Worm (Caenorhabditis elegans) whole organism, L3 larva: ENCODE data around the gene baf-1.
A peak's percentile ranks its signal among the peaks of the same experiment; 100 is the strongest.

Experiments
- ZK546.5 ChIP-seq: sonication (generic microtip); optimal IDR thresholded peaks from 2 replicates; lab custom pipeline; 2017; ENCODE audit warnings: missing biosample characterization, missing genetic modification characterization
- aly-2 ChIP-seq: fragments of 150-350 bp; optimal IDR thresholded peaks from 2 replicates; lab custom pipeline; 2014; ENCODE audit warnings: missing biosample characterization, missing genetic modification characterization
- ama-1 ChIP-seq: fragments of 150-350 bp; optimal IDR thresholded peaks from 2 replicates; lab custom pipeline; 2018
- ceh-16 ChIP-seq: sonication (generic microtip); optimal IDR thresholded peaks from 2 replicates; lab custom pipeline; 2017; ENCODE audit warnings: missing biosample characterization, missing genetic modification characterization
- ceh-28 ChIP-seq: fragments of 150-350 bp; optimal IDR thresholded peaks from 2 replicates; lab custom pipeline; 2014; ENCODE audit warnings: missing biosample characterization, missing genetic modification reagents, missing genetic modification characterization
- ceh-82 ChIP-seq: fragments of 150-350 bp; optimal IDR thresholded peaks from 2 replicates; lab custom pipeline; 2014; ENCODE audit warnings: missing biosample characterization, missing genetic modification characterization
- daf-12 ChIP-seq: fragments of 150-350 bp; optimal IDR thresholded peaks from 2 replicates; lab custom pipeline; 2014; ENCODE audit warnings: missing biosample characterization, missing genetic modification reagents, missing genetic modification characterization
- egl-27 ChIP-seq: sonication (generic microtip); optimal IDR thresholded peaks from 4 replicates; lab custom pipeline; 2017; ENCODE audit warnings: missing biosample characterization, missing genetic modification reagents, missing genetic modification characterization
- egl-5 ChIP-seq: fragments of 150-350 bp; optimal IDR thresholded peaks from 2 replicates; lab custom pipeline; 2017; ENCODE audit warnings: missing biosample characterization, missing genetic modification reagents, missing genetic modification characterization, inconsistent platforms
- elt-2 ChIP-seq: sonication (generic microtip); optimal IDR thresholded peaks from 2 replicates; lab custom pipeline; 2016; ENCODE audit warnings: missing genetic modification reagents, mild to moderate bottlenecking, missing genetic modification characterization, missing compliant biosample characterization
- eor-1 ChIP-seq, 2 experiments: fragments of 150-350 bp; optimal IDR thresholded peaks; 2 replicates each; lab custom pipeline; 2014 to 2018; ENCODE audit warnings: missing biosample characterization in 2 of 2, missing genetic modification characterization in 2 of 2
- fkh-10 ChIP-seq: sonication (generic microtip); optimal IDR thresholded peaks from 2 replicates; lab custom pipeline; 2017; ENCODE audit warnings: missing biosample characterization, missing genetic modification reagents, missing genetic modification characterization
- fkh-2 ChIP-seq: fragments of 150-350 bp; optimal IDR thresholded peaks from 2 replicates; lab custom pipeline; 2014; ENCODE audit warnings: missing biosample characterization, missing genetic modification reagents, missing genetic modification characterization
- fos-1 ChIP-seq: fragments of 150-350 bp; optimal IDR thresholded peaks from 2 replicates; lab custom pipeline; 2014; ENCODE audit warnings: missing biosample characterization, missing genetic modification characterization
- hmg-11 ChIP-seq: sonication (generic microtip); optimal IDR thresholded peaks from 2 replicates; lab custom pipeline; 2016; ENCODE audit warnings: missing genetic modification characterization, missing compliant biosample characterization
- jun-1 ChIP-seq: fragments of 150-350 bp; optimal IDR thresholded peaks from 2 replicates; lab custom pipeline; 2014; ENCODE audit warnings: missing biosample characterization, missing genetic modification reagents, missing genetic modification characterization
- lin-15B ChIP-seq: fragments of 150-350 bp; optimal IDR thresholded peaks from 2 replicates; lab custom pipeline; 2014; ENCODE audit warnings: missing biosample characterization, missing genetic modification characterization
- lin-39 ChIP-seq: fragments of 150-350 bp; optimal IDR thresholded peaks from 2 replicates; lab custom pipeline; 2018; ENCODE audit warnings: missing biosample characterization, missing genetic modification reagents, missing genetic modification characterization
- lsy-12 ChIP-seq: sonication (generic microtip); optimal IDR thresholded peaks from 2 replicates; lab custom pipeline; 2016; ENCODE audit warnings: mild to moderate bottlenecking, missing genetic modification characterization, missing compliant biosample characterization
- mdl-1 ChIP-seq: fragments of 150-350 bp; optimal IDR thresholded peaks from 2 replicates; lab custom pipeline; 2014; ENCODE audit warnings: missing biosample characterization, missing genetic modification characterization
- mml-1 ChIP-seq: fragments of 150-350 bp; sonication (generic microtip); optimal IDR thresholded peaks from 3 replicates; lab custom pipeline; 2014; ENCODE audit warnings: missing biosample characterization, missing genetic modification characterization
- nfya-1 ChIP-seq: sonication (generic microtip); optimal IDR thresholded peaks from 2 replicates; lab custom pipeline; 2017; ENCODE audit warnings: missing genetic modification characterization, mild to moderate bottlenecking, missing compliant biosample characterization, antibody characterized with exemption, moderate library complexity; ENCODE audit not compliant: insufficient read depth
- nhr-11 ChIP-seq: fragments of 150-350 bp; optimal IDR thresholded peaks from 2 replicates; lab custom pipeline; 2014; ENCODE audit warnings: missing biosample characterization, missing genetic modification characterization
- nhr-12 ChIP-seq: fragments of 150-350 bp; optimal IDR thresholded peaks from 2 replicates; lab custom pipeline; 2014; ENCODE audit warnings: missing biosample characterization, missing genetic modification characterization
- nhr-23 ChIP-seq: fragments of 150-350 bp; optimal IDR thresholded peaks from 2 replicates; lab custom pipeline; 2014; ENCODE audit warnings: missing biosample characterization, missing genetic modification reagents, missing genetic modification characterization
- nhr-237 ChIP-seq: fragments of 150-350 bp; optimal IDR thresholded peaks from 2 replicates; lab custom pipeline; 2014; ENCODE audit warnings: missing biosample characterization, missing genetic modification characterization
- nhr-25 ChIP-seq: sonication (generic microtip); optimal IDR thresholded peaks from 2 replicates; lab custom pipeline; 2017; ENCODE audit warnings: missing biosample characterization, missing genetic modification characterization
- nhr-43 ChIP-seq: sonication (generic microtip); optimal IDR thresholded peaks from 2 replicates; lab custom pipeline; 2016; ENCODE audit warnings: mild to moderate bottlenecking, missing genetic modification characterization, missing compliant biosample characterization; ENCODE audit not compliant: poor library complexity, severe bottlenecking
- nhr-67 ChIP-seq: fragments of 150-350 bp; optimal IDR thresholded peaks from 2 replicates; lab custom pipeline; 2014; ENCODE audit warnings: missing biosample characterization, missing genetic modification characterization
- nhr-76 ChIP-seq: fragments of 150-350 bp; sonication (generic microtip); optimal IDR thresholded peaks from 5 replicates; lab custom pipeline; 2014; ENCODE audit warnings: missing biosample characterization, missing genetic modification characterization
- nhr-77 ChIP-seq: fragments of 150-350 bp; optimal IDR thresholded peaks from 2 replicates; lab custom pipeline; 2014; ENCODE audit warnings: missing biosample characterization, missing genetic modification characterization
- pha-4 ChIP-seq: fragments of 150-350 bp; optimal IDR thresholded peaks from 2 replicates; lab custom pipeline; 2014; ENCODE audit warnings: missing biosample characterization, missing genetic modification reagents, missing genetic modification characterization
- pqm-1 ChIP-seq: fragments of 150-350 bp; optimal IDR thresholded peaks from 2 replicates; lab custom pipeline; 2017; ENCODE audit warnings: missing biosample characterization, missing genetic modification characterization, inconsistent platforms
- sea-2 ChIP-seq: fragments of 150-350 bp; sonication (generic microtip); optimal IDR thresholded peaks from 4 replicates; lab custom pipeline; 2014; ENCODE audit warnings: missing biosample characterization, missing genetic modification reagents, missing genetic modification characterization
- snpc-4 ChIP-seq: fragments of 150-350 bp; optimal IDR thresholded peaks from 2 replicates; lab custom pipeline; 2014; ENCODE audit warnings: missing biosample characterization, missing genetic modification characterization
- tbx-2 ChIP-seq: sonication (generic microtip); optimal IDR thresholded peaks from 2 replicates; lab custom pipeline; 2016; ENCODE audit warnings: mild to moderate bottlenecking, missing genetic modification characterization, missing compliant biosample characterization
- unc-39 ChIP-seq: sonication (generic microtip); optimal IDR thresholded peaks from 4 replicates; lab custom pipeline; 2017; ENCODE audit warnings: missing biosample characterization, missing genetic modification characterization
- unc-62 ChIP-seq: fragments of 150-350 bp; sonication (generic microtip); optimal IDR thresholded peaks from 4 replicates; lab custom pipeline; 2014; ENCODE audit warnings: missing biosample characterization, missing genetic modification reagents, missing genetic modification characterization
- zag-1 ChIP-seq: fragments of 150-350 bp; optimal IDR thresholded peaks from 2 replicates; lab custom pipeline; 2014; ENCODE audit warnings: missing biosample characterization, missing genetic modification characterization
- ztf-11 ChIP-seq: fragments of 150-350 bp; optimal IDR thresholded peaks from 2 replicates; lab custom pipeline; 2014; ENCODE audit warnings: missing biosample characterization, missing genetic modification characterization
- ztf-4 ChIP-seq: fragments of 150-350 bp; optimal IDR thresholded peaks from 2 replicates; lab custom pipeline; 2014; ENCODE audit warnings: missing biosample characterization, missing genetic modification characterization

Gene baf-1

ce11 chrIII:9507799-9508198 lies 40.5 kb downstream of the baf-1 start, which contains the start of gene vha-14 (continued):
- TF ChIP-seq unc-62 (GFP tag; lab: Kevin White, UChicago), result no peak
- no peak for TF ChIP-seq mml-1 (tag; lab: Kevin White, UChicago)
- peak; percentile 3 for TF ChIP-seq ama-1
- TF ChIP-seq sea-2 (GFP tag; lab: Kevin White, UChicago), result no peak
- no peak for TF ChIP-seq fos-1 (tag; lab: Kevin White, UChicago)
- TF ChIP-seq egl-27 (tag; lab: Kevin White, UChicago), result no peak
- TF ChIP-seq fkh-10 (GFP tag; lab: Kevin White, UChicago), result no peak
- TF ChIP-seq pha-4 (tag; lab: Kevin White, UChicago), result peak; percentile 70
- no peak for TF ChIP-seq unc-39 (tag; lab: Kevin White, UChicago)
- TF ChIP-seq eor-1 (tag; optimal IDR thresholded peaks at IDR 0.05; lab: Kevin White, UChicago), result no peak
- peak; percentile 6 for TF ChIP-seq ceh-28 (tag; lab: Kevin White, UChicago)
- no peak for TF ChIP-seq ztf-11 (tag; lab: Kevin White, UChicago)
- TF ChIP-seq nhr-67 (tag; lab: Kevin White, UChicago), result no peak
- peak; percentile 40 for TF ChIP-seq hmg-11 (tag; lab: Kevin White, UChicago)
- TF ChIP-seq nhr-12 (tag; lab: Kevin White, UChicago), result no peak
- TF ChIP-seq snpc-4, result peak; percentile 8
- TF ChIP-seq ztf-4, result no peak
- peak; percentile 31 for TF ChIP-seq pqm-1 (tag; lab: Kevin White, UChicago)
- no peak for TF ChIP-seq ceh-82 (tag; lab: Kevin White, UChicago)
- TF ChIP-seq lin-39 (tag; lab: Kevin White, UChicago), result peak; percentile 55
- TF ChIP-seq, all 47 proteins: peak for 12

DNA sequence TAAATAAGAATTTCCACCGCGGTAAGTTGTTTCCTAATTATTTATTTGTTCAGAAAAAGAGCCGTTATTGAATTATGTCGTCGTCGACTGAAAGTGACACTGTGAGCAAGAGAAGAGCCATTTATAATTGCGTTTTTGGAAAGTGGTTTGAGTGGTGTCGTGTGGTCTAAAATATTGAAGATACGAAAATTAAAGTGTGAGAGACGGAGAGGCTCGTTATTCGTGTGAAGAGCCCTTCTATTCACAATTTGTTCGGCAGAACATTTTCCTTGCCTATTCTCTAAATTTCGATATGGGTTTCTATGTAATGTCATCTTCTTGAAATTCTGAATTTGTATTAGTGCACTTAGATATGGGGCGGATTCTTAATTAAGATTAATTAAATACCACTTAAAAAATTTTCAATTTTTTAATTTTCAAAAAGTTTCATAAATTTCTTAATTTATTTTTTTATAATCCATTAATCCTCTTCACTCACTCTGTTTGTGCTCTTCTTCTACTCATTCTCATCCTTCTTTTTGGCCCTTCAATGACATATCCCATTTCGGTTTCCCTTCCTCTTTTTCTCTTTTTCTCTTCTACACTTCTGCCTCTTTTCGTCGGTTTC lies 42.6 kb downstream of the baf-1 start:
- TF ChIP-seq fos-1 (tag; lab: Kevin White, UChicago) (no peak), elt-2 (tag; lab: Kevin White, UChicago) (peak; percentile 29), nhr-43 (tag; lab: Kevin White, UChicago) (peak; percentile 50), zag-1 (tag; lab: Kevin White, UChicago) (no peak), nhr-11 (no peak), nhr-237 (tag; lab: Kevin White, UChicago) (no peak), aly-2 (no peak), ceh-16 (no peak), sea-2 (GFP tag; lab: Kevin White, UChicago) (no peak), fkh-10 (GFP tag; lab: Kevin White, UChicago) (no peak), egl-27 (tag; lab: Kevin White, UChicago) (no peak), egl-5 (tag; lab: Kevin White, UChicago) (no peak), ZK546.5 (no peak), snpc-4 (no peak), pqm-1 (tag; lab: Kevin White, UChicago) (no peak), eor-1 (tag; optimal IDR thresholded peaks at IDR 0.05; lab: Kevin White, UChicago) (no peak), hmg-11 (tag; lab: Kevin White, UChicago) (no peak), nhr-76 (tag; lab: Kevin White, UChicago) (no peak), nhr-23 (peak; percentile 3), mdl-1 (tag; lab: Kevin White, UChicago) (no peak), pha-4 (tag; lab: Kevin White, UChicago) (peak; percentile 3), ztf-11 (tag; lab: Kevin White, UChicago) (no peak), lsy-12 (tag; lab: Kevin White, UChicago) (peak; percentile 49), nhr-77 (tag; lab: Kevin White, UChicago) (peak; percentile 59), ztf-4 (peak; percentile 47), unc-62 (GFP tag; lab: Kevin White, UChicago) (no peak), nfya-1 (tag; lab: Kevin White, UChicago) (peak; percentile 31), tbx-2 (peak; percentile 28), ceh-28 (tag; lab: Kevin White, UChicago) (no peak), ama-1 (peak; percentile 78), jun-1 (tag; lab: Kevin White, UChicago) (no peak)

ce11 chrIII:9511055-9511520 lies 43.8 kb downstream of the baf-1 start, which contains the start of gene F55H2.5:
TSS of gene F55H2.5 (plus strand) at chrIII:9511470.
- TF ChIP-seq nhr-23 (no peak), egl-27 (tag; lab: Kevin White, UChicago) (no peak), daf-12 (tag; lab: Kevin White, UChicago) (no peak), nhr-25 (tag; lab: Kevin White, UChicago) (no peak), nfya-1 (tag; lab: Kevin White, UChicago) (peak; percentile 18), fkh-2 (tag; lab: Kevin White, UChicago) (no peak), lin-15B (tag; lab: Kevin White, UChicago) (peak; percentile 2), ama-1 (peak; percentile 43), pha-4 (tag; lab: Kevin White, UChicago) (peak; percentile 5), hmg-11 (tag; lab: Kevin White, UChicago) (peak; percentile 31)
